Fruit fly (Drosophila melanogaster): ENCODE results near the gene CG15482.

CG15482 gene

dm6 chr2L:13191894-13192293, 19.7 kb downstream of the CG15482 start, which contains the start of the genes CG16974 and Edem2 (continued):
- peak; percentile 34; the same call in 1 of the 2 replicates for TF ChIP-seq Adf1 (GFP tag; IDR thresholded peaks at IDR 0.05)
- TF ChIP-seq CG10654 (GFP tag; optimal IDR thresholded peaks at IDR 0.05) = peak; percentile 73
- TF ChIP-seq zen2 (GFP tag; IDR thresholded peaks at IDR 0.05; ENCODE audit: partially characterized antibody) = no peak
- TF ChIP-seq CG30431 (GFP tag; optimal IDR thresholded peaks at IDR 0.05) = peak; percentile 4
- peak; percentile 70 for TF ChIP-seq CG17359 (tag; optimal IDR thresholded peaks at IDR 0.05)
- peak; percentile 68 for TF ChIP-seq chn (GFP tag; optimal IDR thresholded peaks at IDR 0.05)
- TF ChIP-seq CG31365 (tag; optimal IDR thresholded peaks at IDR 0.05) = no peak
- TF ChIP-seq CG7372 (GFP tag; IDR thresholded peaks at IDR 0.05) = peak; percentile 44; the same call in 1 of the 2 replicates
- no peak for TF ChIP-seq tx (GFP tag; optimal IDR thresholded peaks at IDR 0.05)
- TF ChIP-seq CG15696 (tag; optimal IDR thresholded peaks at IDR 0.05) = no peak
- TF ChIP-seq CG16815 (GFP tag; optimal IDR thresholded peaks at IDR 0.05) = peak; percentile 57
- TF ChIP-seq CG12219 (GFP tag; optimal IDR thresholded peaks at IDR 0.05) = no peak
- TF ChIP-seq ssp (GFP tag; IDR thresholded peaks at IDR 0.05) = peak; percentile 67
- TF ChIP-seq CG8924 (tag; optimal IDR thresholded peaks at IDR 0.05) = peak; percentile 69
- TF ChIP-seq Optix (GFP tag; IDR thresholded peaks at IDR 0.05) = peak; percentile 61; the same call in 1 of the 3 replicates
- no peak for TF ChIP-seq CG3281 (GFP tag; optimal IDR thresholded peaks at IDR 0.05)
- peak; percentile 73 for TF ChIP-seq CG11695 (GFP tag; IDR thresholded peaks at IDR 0.05)
- peak; percentile 60 for TF ChIP-seq Ssrp (tag; optimal IDR thresholded peaks at IDR 0.05)
- no peak for TF ChIP-seq CG8281 (tag; optimal IDR thresholded peaks at IDR 0.05)
- TF ChIP-seq Dip3 (GFP tag; optimal IDR thresholded peaks at IDR 0.05) = peak; percentile 19
- peak; percentile 61 for TF ChIP-seq CG18011 (GFP tag; optimal IDR thresholded peaks at IDR 0.05)
- TF ChIP-seq CG14860 (GFP tag; IDR thresholded peaks at IDR 0.05; ENCODE audit: partially characterized antibody) = no peak
- TF ChIP-seq tup (GFP tag; optimal IDR thresholded peaks at IDR 0.05) = peak; percentile 66
- peak; percentile 90 for TF ChIP-seq CG12659 (GFP tag; optimal IDR thresholded peaks at IDR 0.05)
- TF ChIP-seq CG12299 (tag; optimal IDR thresholded peaks at IDR 0.05) = peak; percentile 69
- TF ChIP-seq MESR4 (GFP tag; optimal IDR thresholded peaks at IDR 0.05) = peak; percentile 71
- TF ChIP-seq CG11723 (GFP tag; optimal IDR thresholded peaks at IDR 0.05) = no peak
- no peak for TF ChIP-seq CG13296 (GFP tag; optimal IDR thresholded peaks at IDR 0.05)
- peak; percentile 33 for TF ChIP-seq CG31388 (GFP tag; optimal IDR thresholded peaks at IDR 0.05)
- no peak for TF ChIP-seq CG43689 (GFP tag; IDR thresholded peaks at IDR 0.05)
- TF ChIP-seq CG3065 (GFP tag; optimal IDR thresholded peaks at IDR 0.05) = peak; percentile 53
- peak; percentile 70 for TF ChIP-seq CG9215 (GFP tag; IDR thresholded peaks at IDR 0.05)
- TF ChIP-seq CG6689 (GFP tag; IDR thresholded peaks at IDR 0.05) = peak; percentile 79
- TF ChIP-seq cato (GFP tag; optimal IDR thresholded peaks at IDR 0.05; ENCODE audit: borderline replicate concordance) = peak; percentile 26
- TF ChIP-seq CG16863 (GFP tag; optimal IDR thresholded peaks at IDR 0.05) = no peak
- TF ChIP-seq Jarid2 (GFP tag; optimal IDR thresholded peaks at IDR 0.05) = no peak
- no peak for TF ChIP-seq CG8478 (optimal IDR thresholded peaks at IDR 0.05)
- peak; percentile 70 for TF ChIP-seq corto (GFP tag; optimal IDR thresholded peaks at IDR 0.05)
- peak; percentile 70; the same call in 1 of the 2 replicates for TF ChIP-seq Atf6 (GFP tag; IDR thresholded peaks at IDR 0.05)
- peak; percentile 29 for TF ChIP-seq Dp (GFP tag; optimal IDR thresholded peaks at IDR 0.05)
- peak; percentile 44; the same call in 2 of the 3 replicates for TF ChIP-seq CG14050 (GFP tag; IDR thresholded peaks at IDR 0.05)
- no peak for TF ChIP-seq chm (GFP tag; IDR thresholded peaks at IDR 0.05)
- peak; percentile 64 for TF ChIP-seq CG13123 (GFP tag; optimal IDR thresholded peaks at IDR 0.05)
- TF ChIP-seq Nf-YB (GFP tag; optimal IDR thresholded peaks at IDR 0.05) = peak; percentile 40
- TF ChIP-seq CG3838 (GFP tag; optimal IDR thresholded peaks at IDR 0.05) = peak; percentile 52
- TF ChIP-seq ttk (GFP tag; IDR thresholded peaks at IDR 0.05) = peak; percentile 60
- no peak for TF ChIP-seq Dll (GFP tag; IDR thresholded peaks at IDR 0.05; ENCODE audit: partially characterized antibody)
- no peak for TF ChIP-seq CG17361 (GFP tag; IDR thresholded peaks at IDR 0.05)
- TF ChIP-seq Atf-2 (GFP tag; optimal IDR thresholded peaks at IDR 0.05) = no peak
- no peak for TF ChIP-seq Stat92E (GFP tag; optimal IDR thresholded peaks at IDR 0.05)
- TF ChIP-seq Spps (tag; optimal IDR thresholded peaks at IDR 0.05) = peak; percentile 50

All from whole organism, embryonic.